Worm (Caenorhabditis elegans) whole organism, midembryonic: ENCODE results near the gene F54C4.4.

Experiments
- klf-2 ChIP-seq: fragments of 200-800 bp; sonication (Bioruptor generic); conservative IDR thresholded peaks from 2 replicates; pipeline ENCODE4 v1.3.6; 2022; ENCODE audit warnings: missing genetic modification reagents, missing genetic modification characterization, missing compliant biosample characterization
- ztf-29 ChIP-seq: fragments of 200-800 bp; sonication (Bioruptor generic); IDR thresholded peaks from 2 replicates; pipeline ENCODE4 v1.3.6; 2022; ENCODE audit warnings: missing genetic modification reagents, missing genetic modification characterization, missing compliant biosample characterization

DNA sequence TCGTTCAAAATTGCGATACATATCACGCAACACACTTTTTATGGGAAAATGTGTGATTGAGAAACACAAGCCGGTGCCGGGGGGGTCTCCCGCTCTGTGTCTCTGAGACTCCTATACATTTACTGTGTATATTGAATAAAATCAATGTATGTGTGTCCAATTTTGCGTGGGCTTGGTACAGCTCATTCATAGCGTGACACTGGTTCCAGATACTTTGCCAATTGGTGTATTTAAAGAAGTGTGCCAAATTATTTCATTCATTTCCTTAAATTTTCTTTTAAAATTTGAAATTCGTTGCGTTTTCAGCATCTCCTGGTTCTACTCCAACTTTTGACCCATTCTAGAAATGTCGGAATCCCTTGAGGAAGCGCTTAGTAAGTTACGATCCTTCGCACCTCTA lies 30.0 kb upstream of the F54C4.4 start, which contains the start of gene C29F9.5:
- TF ChIP-seq ztf-29 (GFP tag; lab: Robert Waterston, UW) = no peak
- no peak for TF ChIP-seq klf-2 (GFP tag; lab: Robert Waterston, UW)
